Worm (Caenorhabditis elegans): ENCODE measurements around the gene sra-9.

ce11 chrII:9487337-9487950, 44.7 kb upstream of the sra-9 start, which contains the start of gene T19H5.4:
- TF ChIP-seq nhr-6 (tag; optimal IDR thresholded peaks at IDR 0.05): no peak
- TF ChIP-seq F13H6.1 (tag; optimal IDR thresholded peaks at IDR 0.05): peak; percentile 54
- TF ChIP-seq elt-3 (tag; optimal IDR thresholded peaks at IDR 0.05): no peak
- TF ChIP-seq fos-1 (tag; optimal IDR thresholded peaks at IDR 0.05): peak; percentile 64
- no peak for TF ChIP-seq nhr-237 (tag; optimal IDR thresholded peaks at IDR 0.05)
- TF ChIP-seq ceh-82 (tag; optimal IDR thresholded peaks at IDR 0.05): no peak

All from whole organism, L2 larva.